Fruit fly (Drosophila melanogaster) S2 (cell line): ENCODE data around the gene CG1983.

Experiments
- CG8478 ChIP-seq: fragments of >200 bp; optimal IDR thresholded peaks from 2 replicates; lab custom pipeline; 2018
- CTCF ChIP-seq, 2 experiments: fragments of >200 bp; optimal IDR thresholded peaks; 2 replicates each; lab custom pipeline; 2018

DNA sequence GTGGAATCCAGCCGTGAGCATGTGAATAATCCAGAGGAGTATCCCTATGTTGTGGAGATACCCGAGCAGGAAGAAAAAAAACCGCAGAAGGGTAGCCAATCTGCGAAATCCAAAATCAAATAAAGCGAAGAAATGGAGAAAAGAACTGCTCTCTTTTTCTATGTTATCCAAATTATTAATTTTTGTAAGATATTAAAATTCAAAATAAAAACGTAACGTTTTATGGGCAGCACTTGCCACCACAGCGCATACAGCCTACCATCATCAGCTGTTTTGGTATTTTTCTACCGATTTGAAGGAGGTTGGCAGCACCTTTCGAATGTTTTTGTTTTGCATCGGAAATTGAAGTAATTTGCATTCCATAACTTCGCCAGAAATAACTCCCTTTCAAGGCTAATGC is 2.4 kb upstream of the CG1983 start, which contains the start of gene Bet5:
- TF ChIP-seq CG8478 (lab: Kevin White, UChicago) (no peak), CTCF (optimal IDR thresholded peaks at IDR 0.05; lab: Kevin White, UChicago) (no peak)
